Worm (Caenorhabditis elegans) whole organism, L2 larva: ENCODE data around the gene pei-1.

Experiments used
- ama-1 ChIP-seq: fragments of 150-350 bp; optimal IDR thresholded peaks from 2 replicates; lab custom pipeline; 2018; ENCODE audit warnings: inconsistent platforms
- blmp-1 ChIP-seq: sonication (generic microtip); optimal IDR thresholded peaks from 2 replicates; lab custom pipeline; 2017; ENCODE audit warnings: missing genetic modification characterization, mild to moderate bottlenecking, missing compliant biosample characterization, antibody characterized with exemption, moderate library complexity; ENCODE audit not compliant: insufficient read depth
- ceh-16 ChIP-seq: fragments of 150-350 bp; optimal IDR thresholded peaks from 2 replicates; lab custom pipeline; 2014; ENCODE audit warnings: missing biosample characterization, missing genetic modification characterization
- dmd-4 ChIP-seq: sonication (generic microtip); optimal IDR thresholded peaks from 2 replicates; lab custom pipeline; 2017; ENCODE audit warnings: missing biosample characterization, missing genetic modification characterization
- elt-1 ChIP-seq: fragments of 150-350 bp; optimal IDR thresholded peaks from 2 replicates; lab custom pipeline; 2014; ENCODE audit warnings: missing biosample characterization, missing genetic modification characterization
- elt-3 ChIP-seq: sonication (generic microtip); optimal IDR thresholded peaks from 2 replicates; lab custom pipeline; 2017; ENCODE audit warnings: missing biosample characterization, missing genetic modification characterization
- nhr-12 ChIP-seq: fragments of 150-350 bp; optimal IDR thresholded peaks from 2 replicates; lab custom pipeline; 2014; ENCODE audit warnings: missing biosample characterization, missing genetic modification characterization
- nhr-77 ChIP-seq: fragments of 150-350 bp; optimal IDR thresholded peaks from 2 replicates; lab custom pipeline; 2014; ENCODE audit warnings: missing biosample characterization, missing genetic modification characterization
- sem-4 ChIP-seq: fragments of 150-350 bp; optimal IDR thresholded peaks from 2 replicates; lab custom pipeline; 2014; ENCODE audit warnings: missing biosample characterization, missing genetic modification reagents, missing genetic modification characterization
- ztf-11 ChIP-seq: sonication (generic microtip); optimal IDR thresholded peaks from 2 replicates; lab custom pipeline; 2017; ENCODE audit warnings: missing biosample characterization, missing genetic modification characterization

- no peak for TF ChIP-seq elt-3
- TF ChIP-seq nhr-77 (tag; lab: Kevin White, UChicago): no peak
- TF ChIP-seq dmd-4 (tag; lab: Kevin White, UChicago): no peak
- TF ChIP-seq ama-1: no peak
- TF ChIP-seq ztf-11 (tag; lab: Kevin White, UChicago): no peak
- no peak for TF ChIP-seq nhr-12 (tag; lab: Kevin White, UChicago)
- no peak for TF ChIP-seq sem-4 (tag; lab: Kevin White, UChicago)
- no peak for TF ChIP-seq ceh-16 (tag; lab: Kevin White, UChicago)
- no peak for TF ChIP-seq elt-1
- no peak for TF ChIP-seq blmp-1 (tag; lab: Kevin White, UChicago)
These were observed 31.0 kb upstream of the pei-1 start, which contains the start of gene W09C2.9 for ce11 chrIV:9623269-9623668.
